Worm (Caenorhabditis elegans): Measurements from ENCODE around the gene C55C3.6.
A peak's percentile ranks its signal among the peaks of the same experiment; 100 is the strongest.

The C55C3.6 gene

DNA sequence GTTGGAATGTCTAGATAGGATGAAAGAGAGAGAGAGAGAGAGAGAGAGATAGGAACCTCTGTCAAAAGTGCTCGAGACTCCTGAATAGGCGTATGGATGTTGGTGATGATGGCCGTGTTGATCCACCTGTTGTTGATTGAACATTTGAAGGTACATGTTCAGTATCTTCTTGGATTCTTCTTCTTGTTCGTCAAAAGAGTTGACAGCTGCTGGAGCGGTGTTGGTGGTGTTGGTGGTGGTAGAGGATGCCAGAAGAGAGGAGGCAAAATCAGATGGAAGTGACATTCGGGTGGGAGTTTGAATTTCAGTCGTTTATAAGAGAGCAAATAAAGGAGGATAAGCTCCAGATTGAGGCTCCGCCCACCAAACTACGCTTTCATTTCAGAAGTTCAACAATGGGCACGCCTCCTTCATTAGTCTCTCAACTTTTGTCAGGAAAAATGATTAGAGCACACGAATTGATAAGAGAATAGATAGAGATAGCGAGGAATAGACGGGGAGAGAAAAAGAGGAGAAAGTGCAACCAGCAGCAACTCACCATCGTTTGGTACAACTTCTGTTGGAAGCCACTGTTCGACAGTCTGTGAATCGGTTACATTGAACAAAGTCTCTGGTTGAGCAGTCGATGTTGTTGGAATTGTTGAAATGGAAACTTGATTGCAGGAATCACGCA is 30.0 kb upstream of the C55C3.6 start:
- TF ChIP-seq elt-2 (tag; optimal IDR thresholded peaks at IDR 0.05) (peak; percentile 71), dve-1 (tag; optimal IDR thresholded peaks at IDR 0.05) (peak; percentile 7), ceh-2 (tag; optimal IDR thresholded peaks at IDR 0.05) (no peak), ama-1 (optimal IDR thresholded peaks at IDR 0.05) (no peak)

DNA sequence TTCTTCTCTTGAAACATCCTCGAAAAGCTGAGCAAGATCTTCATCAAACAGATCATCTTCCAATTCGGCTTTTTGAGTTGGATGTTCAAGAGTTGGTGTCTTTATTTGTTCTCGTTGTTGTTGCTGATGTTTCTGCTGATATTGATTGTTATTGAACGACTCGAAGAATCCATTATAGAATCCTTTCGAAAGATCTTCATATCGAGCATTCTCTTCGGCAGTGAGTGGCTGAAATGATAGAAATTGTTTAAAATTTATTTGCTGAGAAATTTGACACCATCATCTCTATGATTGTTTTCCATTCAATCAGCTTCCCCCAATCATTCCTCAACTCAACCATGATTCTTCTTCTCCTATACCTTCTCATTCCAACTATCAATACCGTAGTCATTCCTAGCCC is 29.3 kb upstream of the C55C3.6 start, which contains the start of gene clec-178:
clec-178 (plus strand) TSS at position 301 of the 400 bp plus-strand sequence.
- TF ChIP-seq K09A11.1 (tag; optimal IDR thresholded peaks at IDR 0.05; ENCODE audit: insufficient read depth) (no peak), nhr-232 (tag; optimal IDR thresholded peaks at IDR 0.05) (no peak), tbx-2 (tag; optimal IDR thresholded peaks at IDR 0.05) (no peak), sdc-2 (tag; optimal IDR thresholded peaks at IDR 0.05) (no peak)

DNA sequence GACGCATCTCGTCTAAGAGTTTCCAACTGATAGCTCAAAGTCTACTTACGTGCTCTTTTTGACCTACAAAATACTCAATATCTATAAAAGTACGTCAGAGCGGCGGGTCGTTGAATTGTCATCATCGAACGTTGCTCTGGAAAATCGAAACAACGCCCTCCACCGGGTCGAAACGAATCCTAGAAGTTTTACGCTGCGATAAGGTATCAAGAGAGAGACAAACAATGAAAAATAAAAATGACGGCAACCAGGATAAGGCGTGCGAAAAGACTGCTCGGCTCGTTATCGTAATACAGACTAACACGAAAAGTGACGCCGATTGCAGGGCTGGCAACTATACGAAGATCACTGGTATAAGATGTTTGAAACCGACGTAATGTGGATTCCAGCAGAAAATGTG is 28.8 kb upstream of the C55C3.6 start:
- peak; percentile 57 for TF ChIP-seq elt-2 (tag; optimal IDR thresholded peaks at IDR 0.05)
- no peak for TF ChIP-seq ets-4 (tag; optimal IDR thresholded peaks at IDR 0.05)

DNA sequence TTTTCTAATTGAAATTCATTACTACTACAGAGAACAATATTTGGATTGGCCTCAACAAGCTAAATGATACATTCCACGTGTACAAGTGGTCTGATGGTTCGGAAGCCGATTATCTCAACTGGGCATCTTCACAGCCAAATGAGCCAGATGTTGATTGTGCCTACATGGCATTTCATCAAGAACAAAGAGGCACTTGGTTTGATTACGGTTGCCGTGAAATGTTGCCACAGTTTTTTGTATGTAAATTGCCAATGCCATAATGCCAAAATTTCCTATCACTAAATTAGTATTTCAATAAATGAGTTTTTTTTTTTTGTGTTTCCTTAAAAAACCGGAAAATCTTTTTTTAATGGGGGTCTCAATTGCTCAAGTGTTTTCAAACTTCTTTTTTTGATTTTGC is 28.3 kb upstream of the C55C3.6 start:
- no peak for TF ChIP-seq ceh-34 (tag; optimal IDR thresholded peaks at IDR 0.05)
- no peak for TF ChIP-seq F13H6.1 (tag; optimal IDR thresholded peaks at IDR 0.05)
- TF ChIP-seq ets-4 (tag; optimal IDR thresholded peaks at IDR 0.05), result no peak
- no peak for TF ChIP-seq ceh-19 (GFP tag; optimal IDR thresholded peaks at IDR 0.05)
- no peak for TF ChIP-seq ceh-45 (GFP tag; IDR thresholded peaks at IDR 0.05)
- TF ChIP-seq nhr-11 (tag; optimal IDR thresholded peaks at IDR 0.05), result no peak
- no peak for TF ChIP-seq T23F11.4 (GFP tag; optimal IDR thresholded peaks at IDR 0.05)
- no peak for TF ChIP-seq dve-1 (tag; optimal IDR thresholded peaks at IDR 0.05)
- no peak for TF ChIP-seq unc-55 (GFP tag; optimal IDR thresholded peaks at IDR 0.05)
- TF ChIP-seq ceh-2 (tag; optimal IDR thresholded peaks at IDR 0.05), result no peak
- TF ChIP-seq dmd-4 (tag; optimal IDR thresholded peaks at IDR 0.05; ENCODE audit: borderline replicate concordance), result no peak
- no peak for TF ChIP-seq pha-4 (tag; optimal IDR thresholded peaks at IDR 0.05)
- no peak for TF ChIP-seq K02D7.2 (tag; optimal IDR thresholded peaks at IDR 0.05)

DNA sequence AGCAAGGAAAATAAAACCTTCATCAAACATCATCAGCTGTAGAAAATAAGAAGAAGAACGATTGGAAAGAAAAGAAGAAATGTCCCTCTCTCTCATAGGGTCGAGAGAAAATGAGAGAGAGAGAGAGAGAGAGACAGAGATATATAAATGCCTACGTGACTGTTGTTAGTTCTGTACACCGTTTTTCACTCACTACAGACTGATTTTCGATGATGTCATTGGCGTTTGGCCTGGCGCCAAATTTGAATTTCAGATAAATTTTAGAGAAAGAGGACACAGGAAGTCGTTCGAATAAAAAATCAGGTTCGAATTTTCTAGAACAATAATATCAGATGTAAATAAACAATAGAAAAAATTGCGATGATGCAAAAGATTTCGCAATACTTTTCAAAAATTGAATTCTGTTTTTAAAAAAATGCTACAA is 27.0 kb upstream of the C55C3.6 start:
- TF ChIP-seq ets-4 (tag; optimal IDR thresholded peaks at IDR 0.05), result no peak
- peak; percentile 22 for TF ChIP-seq nfya-1 (tag; optimal IDR thresholded peaks at IDR 0.05)
- no peak for TF ChIP-seq ceh-2 (tag; optimal IDR thresholded peaks at IDR 0.05)
- TF ChIP-seq zip-5 (tag; optimal IDR thresholded peaks at IDR 0.05), result no peak
- TF ChIP-seq C08G9.2 (tag; optimal IDR thresholded peaks at IDR 0.05), result no peak
- TF ChIP-seq unc-55 (GFP tag; optimal IDR thresholded peaks at IDR 0.05), result peak; percentile 33
- no peak for TF ChIP-seq odd-2 (tag; optimal IDR thresholded peaks at IDR 0.05)
- TF ChIP-seq hlh-13 (GFP tag; optimal IDR thresholded peaks at IDR 0.05), result no peak
- TF ChIP-seq dve-1 (tag; optimal IDR thresholded peaks at IDR 0.05), result peak; percentile 60
- TF ChIP-seq C38D4.7 (GFP tag; optimal IDR thresholded peaks at IDR 0.05), result no peak
- peak; percentile 57 for TF ChIP-seq ceh-30 (tag; optimal IDR thresholded peaks at IDR 0.05)

DNA sequence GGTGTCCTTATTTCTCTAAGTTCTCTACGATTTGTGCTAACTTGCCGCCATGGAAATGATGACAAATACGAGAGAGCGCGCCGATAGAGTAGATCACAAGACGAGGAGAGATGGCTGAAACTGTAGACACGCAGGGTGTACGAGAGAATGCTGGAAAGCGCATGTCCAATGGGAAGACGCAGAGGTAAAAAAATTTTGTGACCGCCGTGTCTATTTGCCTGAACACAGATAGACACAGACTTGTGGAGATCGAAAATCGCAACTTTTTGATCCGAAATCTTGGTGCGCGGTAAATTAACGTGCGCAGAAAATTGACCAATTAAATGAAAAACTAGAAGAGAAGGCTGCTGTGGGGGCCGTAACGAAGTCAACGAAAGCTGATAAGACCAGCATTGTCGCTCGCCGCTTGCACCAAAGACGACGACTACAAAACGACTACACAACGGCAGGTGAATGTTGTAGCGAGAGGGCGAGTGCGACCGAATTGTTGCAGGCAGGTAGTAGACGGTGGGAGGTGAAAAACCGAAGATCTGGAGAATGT is 25.8 kb upstream of the C55C3.6 start:
- TF ChIP-seq unc-55 (GFP tag; optimal IDR thresholded peaks at IDR 0.05), result peak; percentile 20
- TF ChIP-seq zip-5 (tag; optimal IDR thresholded peaks at IDR 0.05), result no peak
- TF ChIP-seq ama-1 (optimal IDR thresholded peaks at IDR 0.05), result no peak
- TF ChIP-seq hlh-30 (tag; optimal IDR thresholded peaks at IDR 0.05; ENCODE audit: insufficient read depth), result peak; percentile 88
- no peak for TF ChIP-seq unc-86 (tag; optimal IDR thresholded peaks at IDR 0.05)
- TF ChIP-seq sdc-2 (tag; optimal IDR thresholded peaks at IDR 0.05), result no peak
- TF ChIP-seq nfya-1 (tag; optimal IDR thresholded peaks at IDR 0.05), result peak; percentile 79
- peak; percentile 34 for TF ChIP-seq ztf-16 (tag; optimal IDR thresholded peaks at IDR 0.05)
- peak; percentile 43 for TF ChIP-seq ceh-34 (tag; optimal IDR thresholded peaks at IDR 0.05)
- peak; percentile 46 for TF ChIP-seq ref-2 (tag; optimal IDR thresholded peaks at IDR 0.05)
- no peak for TF ChIP-seq hlh-13 (GFP tag; optimal IDR thresholded peaks at IDR 0.05)
- TF ChIP-seq ceh-14 (tag; optimal IDR thresholded peaks at IDR 0.05), result peak; percentile 10
- no peak for TF ChIP-seq K09A11.1 (tag; optimal IDR thresholded peaks at IDR 0.05; ENCODE audit: insufficient read depth)
- TF ChIP-seq rnt-1 (tag; optimal IDR thresholded peaks at IDR 0.05), result peak; percentile 49
- TF ChIP-seq pag-3 (tag; optimal IDR thresholded peaks at IDR 0.05; ENCODE audit: borderline replicate concordance), result no peak
- no peak for TF ChIP-seq eyg-1 (tag; optimal IDR thresholded peaks at IDR 0.05)
- TF ChIP-seq pax-1 (tag; optimal IDR thresholded peaks at IDR 0.05), result no peak
- TF ChIP-seq sox-2 (GFP tag; IDR thresholded peaks at IDR 0.05), result no peak
- no peak for TF ChIP-seq pros-1 (tag; optimal IDR thresholded peaks at IDR 0.05)
- TF ChIP-seq T23F11.4 (GFP tag; optimal IDR thresholded peaks at IDR 0.05), result no peak
- TF ChIP-seq ceh-19 (GFP tag; optimal IDR thresholded peaks at IDR 0.05), result peak; percentile 6
- TF ChIP-seq mec-3 (tag; optimal IDR thresholded peaks at IDR 0.05; ENCODE audit: borderline replicate concordance), result no peak
- no peak for TF ChIP-seq ets-4 (tag; optimal IDR thresholded peaks at IDR 0.05)
- TF ChIP-seq ceh-2 (tag; optimal IDR thresholded peaks at IDR 0.05), result no peak
- TF ChIP-seq ceh-18 (tag; optimal IDR thresholded peaks at IDR 0.05), result peak; percentile 71

Measured in whole organism, late embryonic.